In the genomic region with DNA sequence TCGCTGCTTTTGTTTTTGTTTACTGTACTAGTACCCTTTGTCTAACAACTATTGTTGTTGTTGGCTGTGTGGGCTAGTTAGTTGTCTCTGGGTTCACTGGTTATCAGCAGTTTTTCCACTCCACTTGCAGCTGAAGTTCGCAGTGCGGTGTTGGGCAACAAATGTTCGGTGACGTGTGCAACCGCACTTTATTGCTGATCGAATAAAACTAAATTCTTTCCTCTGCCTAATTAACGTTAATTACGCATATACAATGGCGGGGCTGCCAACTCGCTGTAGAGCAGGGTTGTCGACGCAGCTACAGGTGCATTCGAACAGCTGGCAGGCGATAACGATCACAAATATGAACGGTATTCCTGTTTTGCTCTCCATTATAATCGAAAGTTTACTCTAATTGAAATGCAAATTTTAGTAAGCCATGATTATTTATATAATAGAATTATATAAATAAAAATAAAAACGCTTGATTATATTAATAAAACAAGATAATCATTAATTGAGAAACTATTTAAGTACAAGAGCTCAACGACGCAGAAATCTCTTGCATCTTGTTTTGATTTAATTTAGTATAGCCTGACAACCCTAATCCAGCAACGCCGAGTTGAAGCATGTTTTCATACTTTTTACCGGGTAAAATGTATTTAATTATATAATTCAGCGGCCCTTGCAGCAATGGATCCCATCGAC, we compare ENCODE assay signal across 1 fruit fly cellular context.
TF ChIP-seq lines count a peak whose summit lies in the region.

A gene (minus strand): TSS at position 276 of the 687 bp plus-strand sequence.
A gene (plus strand): TSS at position 566 of the 687 bp plus-strand sequence.
A gene (plus strand): TSS at position 566 of the 687 bp plus-strand sequence.

TF ChIP-seq in whole organism, embryonic, 481 proteins besides CTCF, POLR2A, EP300 and RAD21 (continued from another document and continues in another):
- TF ChIP-seq CG11560 (tag; IDR thresholded peaks at IDR 0.05; lab: Robert Waterston, UW) (peak; percentile 70), CG10267 (tag; optimal IDR thresholded peaks at IDR 0.05; lab: Kevin White, UChicago) (peak; percentile 86), ap (GFP tag; IDR thresholded peaks at IDR 0.05; lab: Robert Waterston, UW) (peak; percentile 53; the same call in 1 of the 2 replicates), Nf-YC (tag; optimal IDR thresholded peaks at IDR 0.05; lab: Kevin White, UChicago) (peak; percentile 91), CG3407 (GFP tag; optimal IDR thresholded peaks at IDR 0.05; lab: Kevin White, UChicago) (no peak), tap (tag; optimal IDR thresholded peaks at IDR 0.05; lab: Kevin White, UChicago) (no peak), knrl (GFP tag; IDR thresholded peaks at IDR 0.05; lab: Robert Waterston, UW; ENCODE audit: partially characterized antibody) (0 out of 3 replicates have a peak, but pooled peaks have one; percentile 21), CG8359 (GFP tag; optimal IDR thresholded peaks at IDR 0.05; lab: Kevin White, UChicago; ENCODE audit: borderline replicate concordance) (peak; percentile 62), sd (tag; optimal IDR thresholded peaks at IDR 0.05; lab: Kevin White, UChicago) (no peak), TFAM (GFP tag; optimal IDR thresholded peaks at IDR 0.05; lab: Kevin White, UChicago) (no peak), ATbp (GFP tag; optimal IDR thresholded peaks at IDR 0.05; lab: Kevin White, UChicago) (no peak), CG6689 (GFP tag; IDR thresholded peaks at IDR 0.05; lab: Robert Waterston, UW) (peak; percentile 91), B-H1 (GFP tag; IDR thresholded peaks at IDR 0.05; lab: Robert Waterston, UW) (peak; percentile 55), nau (GFP tag; optimal IDR thresholded peaks at IDR 0.05; lab: Kevin White, UChicago) (no peak), Doc2 (GFP tag; IDR thresholded peaks at IDR 0.05; lab: Robert Waterston, UW) (no peak), Lpt (GFP tag; optimal IDR thresholded peaks at IDR 0.05; lab: Kevin White, UChicago) (no peak), usp (GFP tag; optimal IDR thresholded peaks at IDR 0.05; lab: Kevin White, UChicago) (no peak), caup (GFP tag; optimal IDR thresholded peaks at IDR 0.05; lab: Kevin White, UChicago; ENCODE audit: severe bottlenecking) (peak; percentile 75), BtbVII (GFP tag; optimal IDR thresholded peaks at IDR 0.05; lab: Kevin White, UChicago) (peak; percentile 86), twi (tag; optimal IDR thresholded peaks at IDR 0.05; lab: Kevin White, UChicago) (peak; percentile 91), CG17385 (GFP tag; optimal IDR thresholded peaks at IDR 0.05; lab: Kevin White, UChicago) (peak; percentile 88), NK7.1 (GFP tag; optimal IDR thresholded peaks at IDR 0.05; lab: Kevin White, UChicago) (no peak), CG9609 (GFP tag; optimal IDR thresholded peaks at IDR 0.05; lab: Kevin White, UChicago) (no peak), CG9876 (GFP tag; optimal IDR thresholded peaks at IDR 0.05; lab: Kevin White, UChicago) (peak; percentile 5), eyg (GFP tag; optimal IDR thresholded peaks at IDR 0.05; lab: Kevin White, UChicago) (no peak), onecut (GFP tag; IDR thresholded peaks at IDR 0.05; lab: Robert Waterston, UW) (peak; percentile 48), MTF-1 (GFP tag; optimal IDR thresholded peaks at IDR 0.05; lab: Kevin White, UChicago; ENCODE audit: borderline replicate concordance) (peak; percentile 91), CG30431 (GFP tag; optimal IDR thresholded peaks at IDR 0.05; lab: Kevin White, UChicago) (peak; percentile 56), Sox100B (GFP tag; optimal IDR thresholded peaks at IDR 0.05; lab: Kevin White, UChicago) (no peak), CG10565 (GFP tag; optimal IDR thresholded peaks at IDR 0.05; lab: Kevin White, UChicago) (no peak), CG2202 (tag; optimal IDR thresholded peaks at IDR 0.05; lab: Kevin White, UChicago) (peak; percentile 66), her (GFP tag; optimal IDR thresholded peaks at IDR 0.05; lab: Kevin White, UChicago) (peak; percentile 34), Gsc (GFP tag; IDR thresholded peaks at IDR 0.05; lab: Robert Waterston, UW) (0 out of 2 replicates have a peak, but pooled peaks have one; percentile 31), Dip3 (GFP tag; optimal IDR thresholded peaks at IDR 0.05; lab: Kevin White, UChicago) (peak; percentile 43), CG12391 (tag; optimal IDR thresholded peaks at IDR 0.05; lab: Kevin White, UChicago) (peak; percentile 97), Lim3 (GFP tag; IDR thresholded peaks at IDR 0.05; lab: Robert Waterston, UW) (0 out of 2 replicates have a peak, but pooled peaks have one; percentile 28), Oaz (GFP tag; IDR thresholded peaks at IDR 0.05; lab: Robert Waterston, UW) (peak; percentile 78), B-H2 (GFP tag; optimal IDR thresholded peaks at IDR 0.05; lab: Kevin White, UChicago) (peak; percentile 97), CG15011 (GFP tag; optimal IDR thresholded peaks at IDR 0.05; lab: Kevin White, UChicago) (no peak), sqz (GFP tag; optimal IDR thresholded peaks at IDR 0.05; lab: Kevin White, UChicago) (no peak), tin (GFP tag; optimal IDR thresholded peaks at IDR 0.05; lab: Kevin White, UChicago) (peak; percentile 82), HLH3B (GFP tag; IDR thresholded peaks at IDR 0.05; lab: Robert Waterston, UW) (peak; percentile 74), MESR4 (GFP tag; optimal IDR thresholded peaks at IDR 0.05; lab: Kevin White, UChicago) (peak; percentile 96), CG2875 (GFP tag; optimal IDR thresholded peaks at IDR 0.05; lab: Kevin White, UChicago) (peak; percentile 52), NC2α (GFP tag; optimal IDR thresholded peaks at IDR 0.05; lab: Kevin White, UChicago) (no peak), CG7271 (tag; optimal IDR thresholded peaks at IDR 0.05; lab: Kevin White, UChicago) (peak; percentile 41), CG10654 (GFP tag; optimal IDR thresholded peaks at IDR 0.05; lab: Kevin White, UChicago) (peak; percentile 82), gsb (GFP tag; IDR thresholded peaks at IDR 0.05; lab: Robert Waterston, UW) (0 out of 2 replicates have a peak, but pooled peaks have one; percentile 12), CG8290 (GFP tag; optimal IDR thresholded peaks at IDR 0.05; lab: Kevin White, UChicago) (peak; percentile 66), CG8290 (tag; optimal IDR thresholded peaks at IDR 0.05; lab: Kevin White, UChicago) (no peak), CG2712 (tag; optimal IDR thresholded peaks at IDR 0.05; lab: Kevin White, UChicago) (peak; percentile 95), CG13624 (GFP tag; optimal IDR thresholded peaks at IDR 0.05; lab: Kevin White, UChicago) (peak; percentile 89), gce (GFP tag; IDR thresholded peaks at IDR 0.05; lab: Robert Waterston, UW) (0 out of 3 replicates have a peak, but pooled peaks have one; percentile 14), peb (GFP tag; IDR thresholded peaks at IDR 0.05; lab: Robert Waterston, UW) (peak; percentile 49; the same call in 1 of the 2 replicates), CG32532 (GFP tag; IDR thresholded peaks at IDR 0.05; lab: Robert Waterston, UW) (peak; percentile 91), CG3838 (GFP tag; optimal IDR thresholded peaks at IDR 0.05; lab: Kevin White, UChicago) (peak; percentile 0), tgo (GFP tag; IDR thresholded peaks at IDR 0.05; lab: Robert Waterston, UW) (peak; percentile 90), pfk (GFP tag; optimal IDR thresholded peaks at IDR 0.05; lab: Kevin White, UChicago) (peak; percentile 5), pros (GFP tag; optimal IDR thresholded peaks at IDR 0.05; lab: Kevin White, UChicago) (peak; percentile 33), trem (tag; optimal IDR thresholded peaks at IDR 0.05; lab: Kevin White, UChicago) (peak; percentile 99), kay (GFP tag; optimal IDR thresholded peaks at IDR 0.05; lab: Kevin White, UChicago) (peak; percentile 81), CG8281 (tag; optimal IDR thresholded peaks at IDR 0.05; lab: Kevin White, UChicago) (no peak), pita (GFP tag; optimal IDR thresholded peaks at IDR 0.05; lab: Kevin White, UChicago) (no peak), toy (GFP tag; IDR thresholded peaks at IDR 0.05; lab: Robert Waterston, UW) (peak; percentile 59; the same call in 1 of the 2 replicates), CG9817 (tag; optimal IDR thresholded peaks at IDR 0.05; lab: Kevin White, UChicago) (peak; percentile 94), CG13775 (GFP tag; optimal IDR thresholded peaks at IDR 0.05; lab: Kevin White, UChicago) (peak; percentile 93), CG10431 (GFP tag; optimal IDR thresholded peaks at IDR 0.05; lab: Kevin White, UChicago) (peak; percentile 75), vfl (GFP tag; optimal IDR thresholded peaks at IDR 0.05; lab: Kevin White, UChicago) (peak; percentile 41), Ptx1 (GFP tag; IDR thresholded peaks at IDR 0.05; lab: Robert Waterston, UW) (peak; percentile 90), CG11696 (GFP tag; IDR thresholded peaks at IDR 0.05; lab: Robert Waterston, UW) (peak; percentile 52; the same call in 1 of the 2 replicates), bowl (GFP tag; IDR thresholded peaks at IDR 0.05; lab: Robert Waterston, UW) (no peak), Dp (GFP tag; optimal IDR thresholded peaks at IDR 0.05; lab: Kevin White, UChicago) (peak; percentile 19), CG7928 (GFP tag; optimal IDR thresholded peaks at IDR 0.05; lab: Kevin White, UChicago) (peak; percentile 47), nom (GFP tag; optimal IDR thresholded peaks at IDR 0.05; lab: Kevin White, UChicago) (peak; percentile 78), da (GFP tag; optimal IDR thresholded peaks at IDR 0.05; lab: Kevin White, UChicago) (no peak), CG7357 (GFP tag; IDR thresholded peaks at IDR 0.05; lab: Robert Waterston, UW) (peak; percentile 79), C15 (GFP tag; IDR thresholded peaks at IDR 0.05; lab: Robert Waterston, UW) (0 out of 3 replicates have a peak, but pooled peaks have one; percentile 66), disco-r (GFP tag; optimal IDR thresholded peaks at IDR 0.05; lab: Kevin White, UChicago) (no peak), CG9215 (GFP tag; IDR thresholded peaks at IDR 0.05; lab: Robert Waterston, UW) (peak; percentile 74), CG13894 (tag; optimal IDR thresholded peaks at IDR 0.05; lab: Kevin White, UChicago) (peak; percentile 94), ara (GFP tag; IDR thresholded peaks at IDR 0.05; lab: Robert Waterston, UW) (peak; percentile 60; the same call in 1 of the 2 replicates), CG1647 (GFP tag; optimal IDR thresholded peaks at IDR 0.05; lab: Kevin White, UChicago) (peak; percentile 44), lmd (GFP tag; IDR thresholded peaks at IDR 0.05; lab: Robert Waterston, UW) (peak; percentile 82), CG7987 (GFP tag; optimal IDR thresholded peaks at IDR 0.05; lab: Kevin White, UChicago) (peak; percentile 31), Hey (tag; optimal IDR thresholded peaks at IDR 0.05; lab: Kevin White, UChicago) (no peak), Neu2 (GFP tag; optimal IDR thresholded peaks at IDR 0.05; lab: Kevin White, UChicago; ENCODE audit: borderline replicate concordance) (no peak), CG4820 (GFP tag; optimal IDR thresholded peaks at IDR 0.05; lab: Kevin White, UChicago) (peak; percentile 72), hth (optimal IDR thresholded peaks at IDR 0.05; lab: Kevin White, UChicago) (no peak), CG16815 (GFP tag; optimal IDR thresholded peaks at IDR 0.05; lab: Kevin White, UChicago) (peak; percentile 68), emc (GFP tag; optimal IDR thresholded peaks at IDR 0.05; lab: Kevin White, UChicago) (no peak), en (GFP tag; optimal IDR thresholded peaks at IDR 0.05; lab: Kevin White, UChicago) (no peak), Poxn (GFP tag; IDR thresholded peaks at IDR 0.05; lab: Robert Waterston, UW) (peak; percentile 27; the same call in 1 of the 2 replicates), CG11456 (GFP tag; IDR thresholded peaks at IDR 0.05; lab: Robert Waterston, UW) (peak; percentile 81; the same call in 2 of the 3 replicates), CG15514 (GFP tag; optimal IDR thresholded peaks at IDR 0.05; lab: Kevin White, UChicago) (peak; percentile 80), wor (GFP tag; IDR thresholded peaks at IDR 0.05; lab: Robert Waterston, UW) (peak; percentile 76), CG7745 (tag; optimal IDR thresholded peaks at IDR 0.05; lab: Kevin White, UChicago) (peak; percentile 100), Myb (GFP tag; optimal IDR thresholded peaks at IDR 0.05; lab: Kevin White, UChicago) (peak; percentile 1), pb (GFP tag; optimal IDR thresholded peaks at IDR 0.05; lab: Kevin White, UChicago) (peak; percentile 24), ham (GFP tag; IDR thresholded peaks at IDR 0.05; lab: Robert Waterston, UW) (no peak), Xrp1 (GFP tag; IDR thresholded peaks at IDR 0.05; lab: Robert Waterston, UW) (peak; percentile 87), HmgZ (tag; optimal IDR thresholded peaks at IDR 0.05; lab: Kevin White, UChicago) (peak; percentile 73), CG5245 (GFP tag; optimal IDR thresholded peaks at IDR 0.05; lab: Kevin White, UChicago) (peak; percentile 29), ERR (GFP tag; optimal IDR thresholded peaks at IDR 0.05; lab: Kevin White, UChicago) (no peak), CG7556 (GFP tag; optimal IDR thresholded peaks at IDR 0.05; lab: Kevin White, UChicago) (peak; percentile 89), CG2120 (GFP tag; optimal IDR thresholded peaks at IDR 0.05; lab: Kevin White, UChicago) (peak; percentile 75), wek (GFP tag; optimal IDR thresholded peaks at IDR 0.05; lab: Kevin White, UChicago) (peak; percentile 98), CG17912 (GFP tag; optimal IDR thresholded peaks at IDR 0.05; lab: Kevin White, UChicago) (peak; percentile 79), Ssrp (tag; optimal IDR thresholded peaks at IDR 0.05; lab: Kevin White, UChicago) (peak; percentile 93), CG10366 (GFP tag; IDR thresholded peaks at IDR 0.05; lab: Robert Waterston, UW) (peak; percentile 77), esg (GFP tag; conservative IDR thresholded peaks at IDR 0.05; lab: Robert Waterston, UW) (peak; percentile 86), Dfd (GFP tag; optimal IDR thresholded peaks at IDR 0.05; lab: Kevin White, UChicago) (no peak), luna (GFP tag; optimal IDR thresholded peaks at IDR 0.05; lab: Kevin White, UChicago) (no peak), dati (GFP tag; IDR thresholded peaks at IDR 0.05; lab: Robert Waterston, UW) (no peak), CG13296 (GFP tag; optimal IDR thresholded peaks at IDR 0.05; lab: Kevin White, UChicago) (peak; percentile 92), Hr78 (GFP tag; optimal IDR thresholded peaks at IDR 0.05; lab: Kevin White, UChicago) (peak in 1 of 2 experiments; percentile 55), vvl (GFP tag; IDR thresholded peaks at IDR 0.05; lab: Robert Waterston, UW) (peak; percentile 92), ttk (GFP tag; IDR thresholded peaks at IDR 0.05; lab: Robert Waterston, UW) (peak; percentile 79), prd (optimal IDR thresholded peaks at IDR 0.05; lab: Kevin White, UChicago) (no peak), prd (GFP tag; IDR thresholded peaks at IDR 0.05; lab: Robert Waterston, UW) (peak; percentile 82), dmrt99B (tag; optimal IDR thresholded peaks at IDR 0.05; lab: Kevin White, UChicago) (no peak)
